Worm (Caenorhabditis elegans) whole organism, early embryonic: ENCODE data around the gene T07F10.5.

Experiments used
- B0310.2 ChIP-seq: sonication (generic microtip); optimal IDR thresholded peaks from 2 replicates; lab custom pipeline; 2016; ENCODE audit warnings: mild to moderate bottlenecking, missing genetic modification characterization, missing compliant biosample characterization
- F13C5.2 ChIP-seq: sonication (generic microtip); optimal IDR thresholded peaks from 2 replicates; lab custom pipeline; 2017; ENCODE audit warnings: mild to moderate bottlenecking, missing genetic modification characterization, inconsistent platforms, missing compliant biosample characterization
- aly-1 ChIP-seq: sonication (generic microtip); optimal IDR thresholded peaks from 2 replicates; lab custom pipeline; 2016; ENCODE audit warnings: missing genetic modification characterization, missing compliant biosample characterization
- ama-1 ChIP-seq: fragments of 150-350 bp; optimal IDR thresholded peaks from 2 replicates; lab custom pipeline; 2014
- ets-7 ChIP-seq: sonication (generic microtip); optimal IDR thresholded peaks from 2 replicates; lab custom pipeline; 2016; ENCODE audit warnings: missing genotype, missing genetic modification characterization, missing compliant biosample characterization
- flt-1 ChIP-seq: fragments of 200-800 bp; sonication (Bioruptor generic); IDR thresholded peaks from 2 replicates; pipeline ENCODE4 v1.3.6; 2022; ENCODE audit warnings: missing genetic modification characterization, missing compliant biosample characterization
- pes-1 ChIP-seq: fragments of 200-800 bp; sonication (Bioruptor generic); IDR thresholded peaks from 2 replicates; pipeline ENCODE4 v1.3.6; 2022; ENCODE audit warnings: missing genetic modification reagents, missing genetic modification characterization, missing compliant biosample characterization
- sea-1 ChIP-seq: fragments of 200-800 bp; sonication (Bioruptor generic); conservative IDR thresholded peaks from 2 replicates; pipeline ENCODE4 v1.3.6; 2022; ENCODE audit warnings: missing genetic modification characterization, missing compliant biosample characterization
- tbx-11 ChIP-seq: fragments of 200-800 bp; sonication (Bioruptor generic); IDR thresholded peaks from 2 replicates; pipeline ENCODE4 v1.3.6; 2022; ENCODE audit warnings: missing genetic modification characterization, missing compliant biosample characterization

DNA sequence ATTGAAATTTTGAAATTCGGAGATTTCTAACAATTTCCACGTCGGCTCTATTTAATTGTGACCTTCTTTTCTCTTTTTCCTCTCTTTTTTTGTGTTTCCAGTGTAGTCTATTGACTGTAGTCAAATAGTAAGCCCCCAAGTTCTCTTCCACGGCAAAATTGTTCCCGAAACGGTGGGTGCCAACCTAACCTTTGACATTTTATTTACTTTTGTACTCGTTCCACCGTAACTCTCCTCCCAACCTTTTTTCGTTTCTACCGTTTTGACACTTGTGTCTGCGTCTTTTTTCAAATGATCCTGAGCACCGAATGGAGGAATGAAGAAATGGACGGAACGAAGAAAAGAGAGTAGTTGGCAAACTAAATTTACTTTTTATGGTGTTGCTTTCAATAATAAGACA is 5.0 kb downstream of the T07F10.5 start:
- TF ChIP-seq F13C5.2 (tag; lab: Kevin White, UChicago) (no peak), sea-1 (no peak), tbx-11 (no peak), ets-7 (no peak), ama-1 (lab: Kevin White, UChicago) (no peak), aly-1 (tag; lab: Kevin White, UChicago) (no peak), flt-1 (GFP tag; lab: Robert Waterston, UW) (no peak), B0310.2 (tag; lab: Kevin White, UChicago) (no peak), pes-1 (no peak)
